Worm (Caenorhabditis elegans): ENCODE results near the gene scl-11.

- TF ChIP-seq unc-39 (tag; optimal IDR thresholded peaks at IDR 0.05): no peak
- no peak for TF ChIP-seq ceh-82 (tag; optimal IDR thresholded peaks at IDR 0.05)
- no peak for TF ChIP-seq daf-16 (GFP tag; optimal IDR thresholded peaks at IDR 0.05)
- TF ChIP-seq daf-16 (tag; optimal IDR thresholded peaks at IDR 0.05): peak; percentile 99
- no peak for TF ChIP-seq T20F7.1 (GFP tag; optimal IDR thresholded peaks at IDR 0.05)
- no peak for TF ChIP-seq ces-1 (GFP tag; optimal IDR thresholded peaks at IDR 0.05)
- TF ChIP-seq lsy-2 (tag; optimal IDR thresholded peaks at IDR 0.05): no peak
- peak; percentile 74 for TF ChIP-seq nhr-6 (tag; optimal IDR thresholded peaks at IDR 0.05)
- peak; percentile 95 for TF ChIP-seq nhr-77 (tag; optimal IDR thresholded peaks at IDR 0.05)
- TF ChIP-seq ztf-11 (tag; optimal IDR thresholded peaks at IDR 0.05): no peak
Observed at ce11 chrIV:13057418-13057817, 6.2 kb downstream of the scl-11 start, which contains the start of gene scl-2.
